Fruit fly (Drosophila melanogaster): Measurements from ENCODE around the gene Alg1.

Alg1 gene

DNA sequence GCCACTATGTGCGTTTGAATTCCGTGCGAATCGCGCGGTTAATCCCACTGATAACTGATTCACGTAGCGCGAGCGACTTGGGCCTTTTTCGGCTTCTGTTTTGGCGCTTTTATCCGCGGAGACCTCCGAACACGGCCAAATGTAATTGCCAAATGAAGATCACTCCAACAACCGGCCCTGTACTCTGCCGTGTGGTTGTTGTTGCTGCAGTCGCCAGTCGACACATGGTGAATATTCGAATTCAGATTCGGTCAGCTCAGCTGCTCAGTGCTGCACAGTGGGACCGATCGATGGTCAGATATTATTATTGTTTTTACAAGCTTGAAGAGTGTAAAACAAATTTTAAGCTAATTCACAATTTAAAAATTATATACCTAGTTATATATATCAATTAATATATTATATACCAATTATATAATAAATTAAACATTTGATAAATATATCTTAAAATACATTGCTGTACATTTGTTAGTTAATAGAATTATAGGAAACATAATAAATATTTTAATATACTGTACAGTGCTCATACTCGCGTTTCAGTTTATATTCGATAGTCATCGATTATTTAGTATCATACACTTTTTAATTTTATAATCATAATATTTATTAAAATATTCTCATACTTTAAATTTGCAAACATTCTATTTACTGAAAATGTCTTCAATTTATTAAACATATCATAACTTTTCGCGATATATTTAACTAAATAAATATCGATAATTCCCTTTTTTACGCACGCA lies 16.4 kb downstream of the Alg1 start, which contains the start of gene CG43102 (continued):
- TF ChIP-seq fd64A (GFP tag; optimal IDR thresholded peaks at IDR 0.05), result peak; percentile 3
- peak; percentile 87 for TF ChIP-seq CG12769 (tag; optimal IDR thresholded peaks at IDR 0.05)
- TF ChIP-seq Abd-B (GFP tag; optimal IDR thresholded peaks at IDR 0.05), result peak; percentile 58
- no peak for TF ChIP-seq CG17186 (GFP tag; optimal IDR thresholded peaks at IDR 0.05)
- TF ChIP-seq nau (GFP tag; optimal IDR thresholded peaks at IDR 0.05), result no peak
- peak; percentile 46 for TF ChIP-seq stwl (tag; optimal IDR thresholded peaks at IDR 0.05)
- peak; percentile 24 for TF ChIP-seq da (GFP tag; optimal IDR thresholded peaks at IDR 0.05)
- peak; percentile 43 for TF ChIP-seq Fer2 (tag; optimal IDR thresholded peaks at IDR 0.05)
- TF ChIP-seq CG4282 (GFP tag; optimal IDR thresholded peaks at IDR 0.05), result peak; percentile 24
- TF ChIP-seq BtbVII (GFP tag; optimal IDR thresholded peaks at IDR 0.05), result peak; percentile 42
- peak; percentile 49 for TF ChIP-seq CG7556 (GFP tag; optimal IDR thresholded peaks at IDR 0.05)
- peak; percentile 82 for TF ChIP-seq ci (GFP tag; IDR thresholded peaks at IDR 0.05)
- peak; percentile 43 for TF ChIP-seq Sox100B (GFP tag; optimal IDR thresholded peaks at IDR 0.05)
- TF ChIP-seq sisA (GFP tag; IDR thresholded peaks at IDR 0.05), result peak; percentile 60
- TF ChIP-seq lilli (GFP tag; optimal IDR thresholded peaks at IDR 0.05), result peak; percentile 65
- TF ChIP-seq CG8359 (GFP tag; optimal IDR thresholded peaks at IDR 0.05; ENCODE audit: borderline replicate concordance), result no peak
- peak; percentile 34 for TF ChIP-seq bab2 (GFP tag; optimal IDR thresholded peaks at IDR 0.05)
- TF ChIP-seq BEAF-32 (GFP tag; optimal IDR thresholded peaks at IDR 0.05), result peak; percentile 71
- TF ChIP-seq CG18619 (GFP tag; optimal IDR thresholded peaks at IDR 0.05), result peak; percentile 38
- TF ChIP-seq CG8281 (tag; optimal IDR thresholded peaks at IDR 0.05), result peak; percentile 35
- TF ChIP-seq pho (GFP tag; optimal IDR thresholded peaks at IDR 0.05), result peak; percentile 16
- no peak for TF ChIP-seq CG8089 (GFP tag; optimal IDR thresholded peaks at IDR 0.05)
- TF ChIP-seq Kr (GFP tag; optimal IDR thresholded peaks at IDR 0.05), result no peak
- TF ChIP-seq dmrt99B (tag; optimal IDR thresholded peaks at IDR 0.05), result peak; percentile 70
- peak; percentile 58 for TF ChIP-seq oc (tag; optimal IDR thresholded peaks at IDR 0.05)
- TF ChIP-seq Myb (GFP tag; optimal IDR thresholded peaks at IDR 0.05), result peak; percentile 64
- TF ChIP-seq peb (GFP tag; IDR thresholded peaks at IDR 0.05), result no peak
- TF ChIP-seq Bdp1 (GFP tag; optimal IDR thresholded peaks at IDR 0.05), result peak; percentile 31
- peak; percentile 42 for TF ChIP-seq CG6254 (GFP tag; optimal IDR thresholded peaks at IDR 0.05)
- peak; percentile 73 for TF ChIP-seq CG7839 (tag; optimal IDR thresholded peaks at IDR 0.05)
- no peak for TF ChIP-seq shn (GFP tag; optimal IDR thresholded peaks at IDR 0.05)
- peak; percentile 21 for TF ChIP-seq pzg (GFP tag; optimal IDR thresholded peaks at IDR 0.05)
- TF ChIP-seq Med (GFP tag), result peak; percentile 96
- peak; percentile 64 for TF ChIP-seq sug (tag; optimal IDR thresholded peaks at IDR 0.05)
- TF ChIP-seq prd (optimal IDR thresholded peaks at IDR 0.05), result no peak
- TF ChIP-seq prd (GFP tag; IDR thresholded peaks at IDR 0.05), result peak; percentile 80
- no peak for TF ChIP-seq nerfin-2 (GFP tag; IDR thresholded peaks at IDR 0.05; ENCODE audit: partially characterized antibody)
- peak; percentile 83 for TF ChIP-seq Rfx (GFP tag; IDR thresholded peaks at IDR 0.05)
- TF ChIP-seq CG11560 (tag; IDR thresholded peaks at IDR 0.05), result peak; percentile 93
- TF ChIP-seq Hsf (GFP tag; optimal IDR thresholded peaks at IDR 0.05), result peak; percentile 52
- peak; percentile 74 for TF ChIP-seq PHDP (tag; optimal IDR thresholded peaks at IDR 0.05)
- no peak for TF ChIP-seq fru (optimal IDR thresholded peaks at IDR 0.05)
- TF ChIP-seq Hr78 (GFP tag; optimal IDR thresholded peaks at IDR 0.05), result no peak
- TF ChIP-seq h (optimal IDR thresholded peaks at IDR 0.05), result no peak
- TF ChIP-seq CG43689 (GFP tag; IDR thresholded peaks at IDR 0.05), result peak; percentile 47; the same call in 1 of the 2 replicates
- TF ChIP-seq CG9797 (GFP tag; optimal IDR thresholded peaks at IDR 0.05), result no peak
- no peak for TF ChIP-seq toy (GFP tag; IDR thresholded peaks at IDR 0.05)
- no peak for TF ChIP-seq sqz (GFP tag; optimal IDR thresholded peaks at IDR 0.05)
- peak; percentile 83 for TF ChIP-seq Doc3 (GFP tag; IDR thresholded peaks at IDR 0.05; ENCODE audit: partially characterized antibody)
- peak; percentile 46 for TF ChIP-seq Atf-2 (GFP tag; optimal IDR thresholded peaks at IDR 0.05)
